Fruit fly (Drosophila melanogaster): ENCODE measurements around the gene ranshi.

DNA sequence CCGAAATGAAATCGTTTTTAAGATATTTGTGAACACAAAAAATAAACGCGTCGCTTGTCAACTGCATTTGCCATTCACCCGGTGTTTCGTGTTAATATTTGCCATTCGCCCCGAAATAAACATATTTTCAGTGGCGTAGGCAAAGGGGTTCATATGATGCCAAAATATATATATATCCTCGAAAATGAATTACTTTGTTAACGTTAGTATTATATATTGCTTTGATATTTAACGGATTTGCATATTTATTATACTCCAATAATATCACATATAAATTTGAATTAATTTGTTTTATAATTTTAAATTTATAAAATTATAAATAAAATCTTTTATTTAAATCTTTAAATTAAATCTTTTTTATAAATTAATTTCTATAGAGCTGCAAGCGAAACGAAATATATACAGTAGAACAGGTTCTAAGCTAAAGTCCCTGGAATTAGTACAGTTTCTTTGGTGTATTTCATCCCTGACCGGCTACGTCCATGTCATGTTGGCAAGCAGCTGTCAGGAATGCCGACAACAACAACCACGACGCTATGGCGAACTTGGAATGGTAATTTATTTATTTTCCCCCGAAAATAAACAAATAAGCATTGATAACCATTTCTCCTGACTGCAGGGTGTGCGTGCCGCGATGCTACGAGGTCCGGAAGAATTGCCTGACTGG is 2.2 kb upstream of the ranshi start, which contains the start of the genes M1BP and CG8202:
- no peak for TF ChIP-seq CTCF (optimal IDR thresholded peaks at IDR 0.05)
- no peak for TF ChIP-seq CG8478 (optimal IDR thresholded peaks at IDR 0.05)

Measured in S2 (cell line).